Worm (Caenorhabditis elegans): Measurements from ENCODE around the gene dmsr-5.
A peak's percentile ranks its signal among the peaks of the same experiment; 100 is the strongest.

DNA sequence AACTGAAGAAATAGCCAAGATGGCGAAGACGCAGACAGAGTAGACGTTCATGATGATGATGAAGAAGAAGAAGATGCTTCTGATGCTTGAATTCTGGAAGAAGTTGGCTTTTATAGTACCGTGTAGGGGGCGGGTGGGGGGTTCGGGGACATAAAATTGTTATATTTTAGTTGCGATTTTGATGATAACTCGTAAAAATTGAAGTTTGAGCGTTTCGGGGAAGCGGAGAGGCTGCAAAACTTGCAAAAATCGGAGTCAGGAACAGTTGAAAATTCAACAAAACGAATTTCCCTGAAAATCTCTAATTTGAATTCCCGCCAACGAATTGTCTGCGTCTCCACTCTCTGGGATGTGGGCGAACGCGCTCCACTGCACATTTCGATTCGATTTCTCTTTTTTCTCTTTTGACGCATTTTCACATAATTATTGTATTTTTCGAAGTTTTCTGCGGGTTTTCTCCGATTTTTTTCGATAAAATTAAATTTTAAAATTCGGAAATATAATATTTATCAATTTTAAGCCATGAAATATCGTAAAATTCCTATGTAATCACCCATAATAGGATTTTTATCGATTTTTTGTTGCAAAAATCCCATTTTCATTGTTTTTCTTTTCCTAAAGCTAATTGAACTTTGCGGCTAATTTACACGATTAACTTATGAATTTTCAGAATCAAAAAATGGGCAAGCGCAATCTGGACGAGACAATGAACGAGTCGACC, 12.7 kb upstream of the dmsr-5 start, which contains the start of the genes fipr-17 and Y48A6B.3:
- TF ChIP-seq elt-1 (tag; optimal IDR thresholded peaks at IDR 0.05; ENCODE audit: borderline replicate concordance, insufficient read depth) (no peak), mls-2 (tag; optimal IDR thresholded peaks at IDR 0.05) (no peak), pha-4 (tag; optimal IDR thresholded peaks at IDR 0.05) (peak; percentile 64)

All from whole organism, mixed stage, embryonic.